Worm (Caenorhabditis elegans): ENCODE data around the gene C24H12.6.

DNA sequence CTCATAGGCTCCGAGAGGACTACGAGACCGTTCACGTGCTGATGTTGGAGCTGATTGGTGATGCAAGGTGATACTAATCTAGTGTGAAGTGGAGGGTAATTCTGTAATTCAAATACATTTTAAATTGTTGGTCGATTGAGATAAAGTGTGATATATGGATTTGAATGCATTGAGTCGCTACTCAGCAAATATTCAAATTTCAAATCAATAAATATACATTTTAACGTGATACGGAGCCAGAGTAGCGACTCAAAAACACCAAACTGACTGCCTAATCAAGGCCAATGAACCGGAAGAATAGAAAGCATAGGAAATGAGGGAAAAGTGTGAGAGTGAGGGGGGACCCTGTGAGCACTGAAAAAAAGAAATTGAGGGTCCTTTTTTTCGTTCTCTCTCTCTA is 19.4 kb downstream of the C24H12.6 start, which contains the start of gene C03H5.6:
- TF ChIP-seq ets-7 (tag; optimal IDR thresholded peaks at IDR 0.05): no peak
- TF ChIP-seq scrt-1 (GFP tag; IDR thresholded peaks at IDR 0.05): no peak
- TF ChIP-seq tbx-37 (GFP tag; conservative IDR thresholded peaks at IDR 0.05): no peak
- no peak for TF ChIP-seq hmg-4 (GFP tag; optimal IDR thresholded peaks at IDR 0.05)
- no peak for TF ChIP-seq ama-1 (optimal IDR thresholded peaks at IDR 0.05)

All from whole organism, early embryonic.